Fruit fly (Drosophila melanogaster): ENCODE results near the gene CG4287.

Gene CG4287

dm6 chr3R:15973488-15973975 lies 9.9 kb upstream of the CG4287 start (continued):
- TF ChIP-seq CG17829 (tag; optimal IDR thresholded peaks at IDR 0.05) (no peak), pum (GFP tag; optimal IDR thresholded peaks at IDR 0.05) (peak; percentile 28), CG11247 (GFP tag; IDR thresholded peaks at IDR 0.05) (no peak), CG12942 (GFP tag; optimal IDR thresholded peaks at IDR 0.05) (no peak), Trl (optimal IDR thresholded peaks at IDR 0.05) (peak; percentile 99), Trl (GFP tag; optimal IDR thresholded peaks at IDR 0.05) (peak; percentile 82), mld (GFP tag; IDR thresholded peaks at IDR 0.05; ENCODE audit: partially characterized antibody) (no peak), Xbp1 (GFP tag; optimal IDR thresholded peaks at IDR 0.05) (no peak), ap (GFP tag; IDR thresholded peaks at IDR 0.05) (no peak), yki (optimal IDR thresholded peaks at IDR 0.05) (peak; percentile 84), CG3065 (GFP tag; optimal IDR thresholded peaks at IDR 0.05) (no peak), CG8478 (optimal IDR thresholded peaks at IDR 0.05) (peak; percentile 68), nmo (GFP tag; optimal IDR thresholded peaks at IDR 0.05) (peak; percentile 24), Camta (GFP tag; optimal IDR thresholded peaks at IDR 0.05) (no peak), CG1832 (GFP tag; optimal IDR thresholded peaks at IDR 0.05) (peak; percentile 82), stc (GFP tag; IDR thresholded peaks at IDR 0.05) (no peak), tio (GFP tag; optimal IDR thresholded peaks at IDR 0.05) (no peak), Hmr (GFP tag; optimal IDR thresholded peaks at IDR 0.05) (peak; percentile 22), CG9876 (GFP tag; optimal IDR thresholded peaks at IDR 0.05) (no peak), slou (GFP tag; optimal IDR thresholded peaks at IDR 0.05) (no peak), CG31388 (GFP tag; optimal IDR thresholded peaks at IDR 0.05) (no peak), ranshi (GFP tag; IDR thresholded peaks at IDR 0.05) (no peak), CG43689 (GFP tag; IDR thresholded peaks at IDR 0.05) (no peak), CG18011 (GFP tag; optimal IDR thresholded peaks at IDR 0.05) (peak; percentile 99), Fer1 (GFP tag; optimal IDR thresholded peaks at IDR 0.05) (no peak), lbe (GFP tag; optimal IDR thresholded peaks at IDR 0.05) (no peak), gcm2 (GFP tag; optimal IDR thresholded peaks at IDR 0.05) (no peak), HmgD (GFP tag; optimal IDR thresholded peaks at IDR 0.05) (peak; percentile 89), Atf-2 (GFP tag; optimal IDR thresholded peaks at IDR 0.05) (no peak), CG11504 (tag; optimal IDR thresholded peaks at IDR 0.05) (peak; percentile 41), Six4 (GFP tag; optimal IDR thresholded peaks at IDR 0.05) (no peak), ems (GFP tag; optimal IDR thresholded peaks at IDR 0.05) (no peak), Dbx (GFP tag; IDR thresholded peaks at IDR 0.05) (no peak), CG34422 (GFP tag; IDR thresholded peaks at IDR 0.05) (no peak), dysf (GFP tag; IDR thresholded peaks at IDR 0.05) (no peak), tll (GFP tag; optimal IDR thresholded peaks at IDR 0.05) (peak in 1 of 2 experiments; percentile 37), gcm (GFP tag; optimal IDR thresholded peaks at IDR 0.05) (no peak), luna (GFP tag; optimal IDR thresholded peaks at IDR 0.05) (peak; percentile 10), gfzf (GFP tag; optimal IDR thresholded peaks at IDR 0.05) (no peak), CG2199 (GFP tag; IDR thresholded peaks at IDR 0.05) (no peak), pan (optimal IDR thresholded peaks at IDR 0.05) (no peak), pan (GFP tag; optimal IDR thresholded peaks at IDR 0.05 in 1 of 2, IDR thresholded peaks at IDR 0.05 in 1 of 2) (no peak), CG15601 (tag; optimal IDR thresholded peaks at IDR 0.05) (peak; percentile 89), CG6813 (GFP tag; optimal IDR thresholded peaks at IDR 0.05) (no peak), repo (GFP tag; optimal IDR thresholded peaks at IDR 0.05) (peak; percentile 39), CG12219 (GFP tag; optimal IDR thresholded peaks at IDR 0.05) (no peak), CG8924 (tag; optimal IDR thresholded peaks at IDR 0.05) (peak; percentile 35), PHDP (tag; optimal IDR thresholded peaks at IDR 0.05) (no peak), Sin3A (optimal IDR thresholded peaks at IDR 0.05) (no peak), CG13123 (GFP tag; optimal IDR thresholded peaks at IDR 0.05) (no peak), YL-1 (GFP tag; optimal IDR thresholded peaks at IDR 0.05) (peak; percentile 75), fd3F (GFP tag; optimal IDR thresholded peaks at IDR 0.05) (no peak), CG4617 (GFP tag; optimal IDR thresholded peaks at IDR 0.05; ENCODE audit: borderline replicate concordance) (peak; percentile 98)
